Worm (Caenorhabditis elegans): ENCODE measurements around the gene T28C12.2.

- no peak for TF ChIP-seq pag-3 (tag; optimal IDR thresholded peaks at IDR 0.05; ENCODE audit: borderline replicate concordance)
- no peak for TF ChIP-seq fkh-10 (GFP tag; optimal IDR thresholded peaks at IDR 0.05)
- no peak for TF ChIP-seq nhr-11 (tag; optimal IDR thresholded peaks at IDR 0.05)
- no peak for TF ChIP-seq K09A11.1 (tag; optimal IDR thresholded peaks at IDR 0.05; ENCODE audit: insufficient read depth)
- TF ChIP-seq pat-9 (tag; optimal IDR thresholded peaks at IDR 0.05) = no peak
- TF ChIP-seq unc-55 (GFP tag; optimal IDR thresholded peaks at IDR 0.05) = no peak
- TF ChIP-seq nfya-1 (tag; optimal IDR thresholded peaks at IDR 0.05) = no peak
These were observed 2.0 kb upstream of the T28C12.2 start, which contains the start of gene fbxa-202 for ce11 chrV:6326980-6327379.
